Worm (Caenorhabditis elegans): ENCODE measurements around the gene F14F8.9.

F14F8.9 gene

DNA sequence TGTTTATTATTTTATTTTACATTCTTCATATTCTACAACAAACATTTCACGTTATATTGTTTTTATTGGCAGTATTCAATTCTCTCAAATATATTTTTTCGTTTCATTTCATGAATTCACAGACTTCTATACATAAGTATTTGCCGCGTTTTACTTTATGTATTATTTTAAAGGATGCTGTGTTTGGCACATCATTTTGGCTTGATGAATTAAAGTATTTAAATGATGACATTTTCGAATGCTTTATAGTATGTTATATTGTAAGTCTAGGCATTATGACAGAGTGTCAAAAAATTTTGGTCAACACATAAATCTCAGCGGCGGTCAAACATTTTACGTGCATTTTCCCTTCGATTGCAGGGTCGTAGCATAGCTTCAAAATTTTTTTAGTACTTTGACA lies 27.1 kb upstream of the F14F8.9 start:
- TF ChIP-seq unc-130 (tag; optimal IDR thresholded peaks at IDR 0.05) (no peak), efl-1 (optimal IDR thresholded peaks at IDR 0.05) (no peak), efl-1 (GFP tag; optimal IDR thresholded peaks at IDR 0.05 in 1 of 2) (peak in 1 of 2 experiments; percentile 79)

DNA sequence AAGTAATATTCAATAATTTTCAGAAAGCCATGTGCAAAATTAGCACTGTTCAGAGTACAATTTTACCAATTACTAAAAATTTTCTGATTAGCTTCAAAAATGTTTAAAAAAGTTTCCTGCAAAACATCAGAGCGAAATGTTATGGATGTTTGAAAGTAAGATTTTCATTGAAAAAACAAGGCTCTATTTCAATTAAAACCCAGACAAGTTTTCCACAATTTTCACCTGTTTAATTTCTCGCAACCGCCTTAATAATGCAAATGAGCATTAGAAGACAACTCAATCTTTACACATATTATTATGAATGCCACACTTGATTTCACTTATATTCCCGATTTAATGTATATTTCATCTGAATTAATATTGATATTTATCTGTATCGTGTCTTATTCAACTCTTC lies 26.2 kb upstream of the F14F8.9 start, which contains the start of gene srz-101:
srz-101 (plus strand) TSS at position 301 of the 400 bp plus-strand sequence.
- no peak for TF ChIP-seq vab-15 (tag; optimal IDR thresholded peaks at IDR 0.05)
- no peak for TF ChIP-seq lin-14 (GFP tag; optimal IDR thresholded peaks at IDR 0.05)
- TF ChIP-seq dpl-1 (GFP tag; optimal IDR thresholded peaks at IDR 0.05): no peak
- no peak for TF ChIP-seq nhr-71 (tag; optimal IDR thresholded peaks at IDR 0.05)
- TF ChIP-seq unc-86 (tag; optimal IDR thresholded peaks at IDR 0.05): no peak
- no peak for TF ChIP-seq nhr-90 (tag; optimal IDR thresholded peaks at IDR 0.05; ENCODE audit: poor library complexity)
- TF ChIP-seq skn-1 (tag; optimal IDR thresholded peaks at IDR 0.05): no peak
- TF ChIP-seq C34B4.2 (tag; optimal IDR thresholded peaks at IDR 0.05): no peak
- TF ChIP-seq fos-1 (tag; optimal IDR thresholded peaks at IDR 0.05): no peak
- TF ChIP-seq nhr-12 (tag; optimal IDR thresholded peaks at IDR 0.05): no peak
- TF ChIP-seq ceh-63 (GFP tag; optimal IDR thresholded peaks at IDR 0.05): no peak
- TF ChIP-seq mdl-1 (tag; optimal IDR thresholded peaks at IDR 0.05): no peak

DNA sequence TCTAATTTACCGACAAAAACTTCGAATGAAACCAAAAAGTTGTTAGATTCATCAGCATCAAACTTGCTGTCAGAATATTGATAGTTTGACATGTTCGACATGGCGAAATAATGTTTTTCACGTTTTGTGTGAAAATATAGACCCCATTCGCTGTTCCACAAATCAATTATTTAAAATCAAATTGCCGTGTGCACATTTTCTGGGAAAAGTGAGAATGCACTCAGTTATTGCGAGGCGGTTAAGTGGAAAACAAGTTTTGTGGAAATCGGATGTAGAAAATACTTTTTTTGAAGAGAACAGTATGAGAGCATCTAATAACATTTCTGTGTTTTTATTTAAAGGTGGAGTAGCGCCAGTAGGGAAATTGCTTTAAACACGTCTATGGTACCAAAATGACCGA lies 25.4 kb upstream of the F14F8.9 start, which contains the start of gene srw-42:
srw-42 (minus strand) TSS at position 101 of the 400 bp plus-strand sequence.
- TF ChIP-seq swsn-7 (tag; optimal IDR thresholded peaks at IDR 0.05) (no peak), nhr-28 (tag; optimal IDR thresholded peaks at IDR 0.05) (no peak), zag-1 (tag; optimal IDR thresholded peaks at IDR 0.05) (no peak), sox-4 (tag; optimal IDR thresholded peaks at IDR 0.05) (no peak)

- TF ChIP-seq nhr-28 (tag; optimal IDR thresholded peaks at IDR 0.05) (no peak), ceh-8 (GFP tag; optimal IDR thresholded peaks at IDR 0.05) (peak; percentile 56)
These were observed 24.6 kb upstream of the F14F8.9 start for ce11 chrV:16692988-16693387.

DNA sequence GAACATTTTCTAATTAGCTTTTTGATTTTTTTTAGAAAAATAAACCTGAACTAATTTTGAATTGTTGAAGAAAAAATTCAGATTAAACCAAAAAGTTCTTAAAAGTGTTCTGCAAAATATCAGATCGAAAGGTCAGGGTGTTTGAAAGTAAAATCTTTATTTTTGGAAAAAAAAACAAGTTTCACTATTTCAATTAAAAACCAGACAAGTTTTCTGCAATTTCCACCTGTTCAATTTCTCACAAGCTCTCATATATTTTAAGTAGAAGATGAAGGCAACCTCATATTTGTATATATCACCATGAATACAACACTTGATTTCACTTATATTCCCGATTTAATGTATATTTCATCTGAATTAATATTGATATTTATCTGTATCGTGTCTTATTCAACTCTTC lies 18.9 kb upstream of the F14F8.9 start, which contains the start of gene srz-102:
srz-102 (plus strand) TSS at position 301 of the 400 bp plus-strand sequence.
- TF ChIP-seq nhr-90 (tag; optimal IDR thresholded peaks at IDR 0.05; ENCODE audit: poor library complexity): no peak
- no peak for TF ChIP-seq lin-15B (tag; optimal IDR thresholded peaks at IDR 0.05)
- TF ChIP-seq ceh-63 (GFP tag; optimal IDR thresholded peaks at IDR 0.05): no peak
- no peak for TF ChIP-seq snpc-4 (tag; optimal IDR thresholded peaks at IDR 0.05)
- no peak for TF ChIP-seq nhr-237 (tag; optimal IDR thresholded peaks at IDR 0.05)
- no peak for TF ChIP-seq pax-3 (tag; optimal IDR thresholded peaks at IDR 0.05)
- TF ChIP-seq jun-1 (tag; optimal IDR thresholded peaks at IDR 0.05): no peak
- TF ChIP-seq nhr-12 (tag; optimal IDR thresholded peaks at IDR 0.05): no peak
- no peak for TF ChIP-seq egl-27 (tag; optimal IDR thresholded peaks at IDR 0.05)

DNA sequence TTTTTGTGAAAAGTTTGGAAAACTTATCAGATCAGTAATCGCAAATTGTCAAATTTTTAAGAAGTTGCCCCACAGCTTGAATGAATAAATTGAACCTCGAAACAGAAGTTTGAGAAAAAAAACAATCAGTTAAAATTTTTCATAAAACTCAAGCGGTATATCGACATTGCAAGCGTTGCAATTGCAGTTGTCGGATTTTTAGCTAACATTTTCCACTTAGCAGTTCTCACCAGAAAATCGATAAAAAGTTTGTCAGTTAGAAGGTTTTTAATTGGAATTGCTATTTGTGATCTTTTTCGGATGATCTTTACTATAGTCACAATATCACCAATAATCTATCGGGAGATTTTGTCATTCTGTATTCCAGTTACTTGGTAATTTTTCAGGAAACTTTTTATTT lies 17.4 kb upstream of the F14F8.9 start, which contains the start of gene srw-43:
srw-43 (plus strand) TSS at position 301 of the 400 bp plus-strand sequence.
- TF ChIP-seq aly-2 (tag; optimal IDR thresholded peaks at IDR 0.05) (no peak), pag-3 (tag; optimal IDR thresholded peaks at IDR 0.05; ENCODE audit: borderline replicate concordance, insufficient read depth) (no peak), sox-4 (tag; optimal IDR thresholded peaks at IDR 0.05) (no peak), nhr-19 (GFP tag; conservative IDR thresholded peaks at IDR 0.05) (no peak), ces-1 (GFP tag; optimal IDR thresholded peaks at IDR 0.05) (no peak), nhr-20 (tag; optimal IDR thresholded peaks at IDR 0.05) (no peak), lin-13 (GFP tag; optimal IDR thresholded peaks at IDR 0.05) (no peak), unc-130 (tag; optimal IDR thresholded peaks at IDR 0.05) (no peak), elt-3 (tag; optimal IDR thresholded peaks at IDR 0.05) (no peak), unc-98 (GFP tag; IDR thresholded peaks at IDR 0.05) (no peak), swsn-7 (tag; optimal IDR thresholded peaks at IDR 0.05) (no peak), irx-1 (tag; optimal IDR thresholded peaks at IDR 0.05) (no peak), lin-39 (tag; optimal IDR thresholded peaks at IDR 0.05) (no peak), C16A3.4 (tag; optimal IDR thresholded peaks at IDR 0.05) (no peak), unc-30 (tag; optimal IDR thresholded peaks at IDR 0.05) (no peak), alr-1 (tag; optimal IDR thresholded peaks at IDR 0.05; ENCODE audit: borderline replicate concordance) (no peak), ceh-63 (GFP tag; optimal IDR thresholded peaks at IDR 0.05) (no peak), nhr-47 (tag; optimal IDR thresholded peaks at IDR 0.05) (no peak), C04F5.9 (tag; optimal IDR thresholded peaks at IDR 0.05) (no peak), ets-5 (GFP tag; IDR thresholded peaks at IDR 0.05) (no peak)
